Worm (Caenorhabditis elegans) whole organism, L1 larva: ENCODE measurements around the gene suca-1.

ENCODE experiments used
- C04F5.9 ChIP-seq: sonication (generic microtip); optimal IDR thresholded peaks from 2 replicates; lab custom pipeline; 2016; ENCODE audit warnings: missing genetic modification characterization, missing compliant biosample characterization
- C16A3.4 ChIP-seq: fragments of 150-350 bp; optimal IDR thresholded peaks from 2 replicates; lab custom pipeline; 2014; ENCODE audit warnings: missing biosample characterization, missing genetic modification characterization
- C34B4.2 ChIP-seq: sonication (generic microtip); optimal IDR thresholded peaks from 2 replicates; lab custom pipeline; 2017; ENCODE audit warnings: mild to moderate bottlenecking, missing genetic modification characterization, missing compliant biosample characterization
- Y116A8C.19 ChIP-seq: sonication (generic microtip); optimal IDR thresholded peaks from 2 replicates; lab custom pipeline; 2016; ENCODE audit warnings: missing compliant biosample characterization, missing genetic modification characterization, borderline replicate concordance
- aha-1 ChIP-seq: fragments of 150-350 bp; optimal IDR thresholded peaks from 2 replicates; lab custom pipeline; 2014; ENCODE audit warnings: missing biosample characterization, missing genetic modification characterization
- aly-2 ChIP-seq: fragments of 150-350 bp; optimal IDR thresholded peaks from 2 replicates; lab custom pipeline; 2014; ENCODE audit warnings: missing biosample characterization, missing genetic modification characterization
- ama-1 ChIP-seq: fragments of 150-350 bp; optimal IDR thresholded peaks from 2 replicates; lab custom pipeline; 2014
- blmp-1 ChIP-seq: fragments of 150-350 bp; optimal IDR thresholded peaks from 2 replicates; lab custom pipeline; 2014; ENCODE audit warnings: missing biosample characterization, missing genetic modification characterization
- ceh-63 ChIP-seq: fragments of 200-800 bp; sonication (Bioruptor generic); optimal IDR thresholded peaks from 2 replicates; lab custom pipeline; 2018; ENCODE audit warnings: mild to moderate bottlenecking, missing genetic modification characterization, missing compliant biosample characterization
- ceh-8 ChIP-seq: fragments of 200-800 bp; sonication (Bioruptor generic); optimal IDR thresholded peaks from 2 replicates; lab custom pipeline; 2018; ENCODE audit warnings: mild to moderate bottlenecking, missing genetic modification characterization, moderate library complexity, missing compliant biosample characterization
- ceh-82 ChIP-seq, 3 experiments: fragments of 150-350 bp in 1 of 3; sonication (generic microtip) in 2 of 3; optimal IDR thresholded peaks; 2 replicates each; lab custom pipeline; 2014 to 2017; ENCODE audit warnings: missing biosample characterization in 3 of 3, missing genetic modification characterization in 3 of 3
- ces-1 ChIP-seq: fragments of 150-350 bp; optimal IDR thresholded peaks from 2 replicates; lab custom pipeline; 2014; ENCODE audit warnings: missing biosample characterization, missing genetic modification reagents, missing genetic modification characterization
- dsc-1 ChIP-seq: sonication (generic microtip); optimal IDR thresholded peaks from 2 replicates; lab custom pipeline; 2016; ENCODE audit warnings: mild to moderate bottlenecking, missing genetic modification characterization, missing compliant biosample characterization
- efl-1 ChIP-seq, 4 experiments: fragments of 150-350 bp; optimal IDR thresholded peaks in 3 of 4; peaks in 1 of 4; 1 replicate in 1 of 4; 2 replicates in 3 of 4; lab custom pipeline; 2014; ENCODE audit warnings: missing biosample characterization in 2 of 4, missing genetic modification characterization in 2 of 4, missing genetic modification reagents in 2 of 4
- efl-3 ChIP-seq: fragments of 200-800 bp; sonication (Bioruptor generic); optimal IDR thresholded peaks from 2 replicates; lab custom pipeline; 2018; ENCODE audit warnings: mild to moderate bottlenecking, missing genetic modification characterization, missing compliant biosample characterization
- egl-27 ChIP-seq, 2 experiments: fragments of 150-350 bp in 1 of 2; sonication (generic microtip); optimal IDR thresholded peaks; 3 replicates each; lab custom pipeline; 2017 to 2018; ENCODE audit warnings: missing biosample characterization in 2 of 2, missing genetic modification characterization in 2 of 2, missing genetic modification reagents in 2 of 2
- elt-2 ChIP-seq: sonication (generic microtip); optimal IDR thresholded peaks from 2 replicates; lab custom pipeline; 2016; ENCODE audit warnings: missing genetic modification characterization, mild to moderate bottlenecking, inconsistent platforms, missing compliant biosample characterization, missing genetic modification reagents
- fkh-10 ChIP-seq: sonication (generic microtip); optimal IDR thresholded peaks from 2 replicates; lab custom pipeline; 2017; ENCODE audit warnings: missing biosample characterization, missing genetic modification reagents, missing genetic modification characterization
- fkh-4 ChIP-seq: sonication (generic microtip); optimal IDR thresholded peaks from 2 replicates; lab custom pipeline; 2016; ENCODE audit warnings: missing compliant biosample characterization, missing genetic modification characterization, borderline replicate concordance
- fkh-8 ChIP-seq: sonication (generic microtip); optimal IDR thresholded peaks from 2 replicates; lab custom pipeline; 2016; ENCODE audit warnings: mild to moderate bottlenecking, missing genetic modification characterization, missing compliant biosample characterization
- hlh-4 ChIP-seq: sonication (generic microtip); optimal IDR thresholded peaks from 2 replicates; lab custom pipeline; 2016; ENCODE audit warnings: mild to moderate bottlenecking, missing genetic modification characterization, missing compliant biosample characterization
- hpl-2 ChIP-seq: fragments of 150-350 bp; optimal IDR thresholded peaks from 2 replicates; lab custom pipeline; 2014; ENCODE audit warnings: missing biosample characterization, missing genetic modification reagents, missing genetic modification characterization
- irx-1 ChIP-seq: sonication (generic microtip); optimal IDR thresholded peaks from 2 replicates; lab custom pipeline; 2016; ENCODE audit warnings: missing genetic modification characterization, missing compliant biosample characterization
- jun-1 ChIP-seq: fragments of 150-350 bp; optimal IDR thresholded peaks from 2 replicates; lab custom pipeline; 2014; ENCODE audit warnings: missing biosample characterization, missing genetic modification reagents, missing genetic modification characterization
- lin-13 ChIP-seq: fragments of 150-350 bp; optimal IDR thresholded peaks from 2 replicates; lab custom pipeline; 2014; ENCODE audit warnings: missing biosample characterization, missing genetic modification reagents, missing genetic modification characterization
- lin-14 ChIP-seq: fragments of 200-800 bp; sonication (Bioruptor generic); optimal IDR thresholded peaks from 2 replicates; lab custom pipeline; 2018; ENCODE audit warnings: mild to moderate bottlenecking, missing genetic modification characterization, moderate library complexity, missing compliant biosample characterization
- lin-15B ChIP-seq: fragments of 150-350 bp; sonication (generic microtip); optimal IDR thresholded peaks from 3 replicates; lab custom pipeline; 2014; ENCODE audit warnings: missing biosample characterization, missing genetic modification characterization
- lin-35 ChIP-seq, 2 experiments: fragments of 150-350 bp; optimal IDR thresholded peaks; 2 replicates each; lab custom pipeline; 2014; ENCODE audit warnings: missing biosample characterization in 2 of 2, missing genetic modification characterization in 2 of 2, missing genetic modification reagents in 2 of 2
- lin-39 ChIP-seq: fragments of 150-350 bp; optimal IDR thresholded peaks from 2 replicates; lab custom pipeline; 2014; ENCODE audit warnings: missing biosample characterization, missing genetic modification reagents, missing genetic modification characterization
- lir-3 ChIP-seq: sonication (generic microtip); optimal IDR thresholded peaks from 2 replicates; lab custom pipeline; 2016; ENCODE audit warnings: mild to moderate bottlenecking, missing genetic modification characterization, moderate library complexity, missing compliant biosample characterization; ENCODE audit not compliant: poor library complexity
- mab-9 ChIP-seq: fragments of 200-800 bp; sonication (Bioruptor generic); IDR thresholded peaks from 2 replicates; pipeline ENCODE4 v1.3.6; 2022; ENCODE audit warnings: missing genetic modification reagents, missing genetic modification characterization, missing compliant biosample characterization
- mef-2 ChIP-seq: fragments of 150-350 bp; optimal IDR thresholded peaks from 2 replicates; lab custom pipeline; 2014; ENCODE audit warnings: missing biosample characterization, missing genetic modification characterization
- mep-1 ChIP-seq: fragments of 150-350 bp; optimal IDR thresholded peaks from 2 replicates; lab custom pipeline; 2014; ENCODE audit warnings: missing biosample characterization, missing genetic modification characterization
- nhr-11 ChIP-seq: fragments of 150-350 bp; optimal IDR thresholded peaks from 2 replicates; lab custom pipeline; 2014; ENCODE audit warnings: missing biosample characterization, missing genetic modification characterization
- nhr-12 ChIP-seq: sonication (generic microtip); optimal IDR thresholded peaks from 2 replicates; lab custom pipeline; 2017; ENCODE audit warnings: missing biosample characterization, missing genetic modification characterization
- nhr-19 ChIP-seq: fragments of 200-800 bp; sonication (Bioruptor generic); conservative IDR thresholded peaks from 2 replicates; pipeline ENCODE4 v1.3.6; 2022; ENCODE audit warnings: missing genetic modification characterization, missing compliant biosample characterization
- nhr-47 ChIP-seq: sonication (generic microtip); optimal IDR thresholded peaks from 2 replicates; lab custom pipeline; 2016; ENCODE audit warnings: mild to moderate bottlenecking, missing genetic modification characterization, moderate library complexity, missing compliant biosample characterization
- nhr-71 ChIP-seq: sonication (generic microtip); optimal IDR thresholded peaks from 2 replicates; lab custom pipeline; 2016; ENCODE audit warnings: mild to moderate bottlenecking, missing genetic modification characterization, moderate library complexity, missing compliant biosample characterization
- nhr-77 ChIP-seq: fragments of 150-350 bp; optimal IDR thresholded peaks from 2 replicates; lab custom pipeline; 2014; ENCODE audit warnings: missing biosample characterization, missing genetic modification characterization
- nhr-90 ChIP-seq: sonication (generic microtip); optimal IDR thresholded peaks from 2 replicates; lab custom pipeline; 2016; ENCODE audit warnings: mild to moderate bottlenecking, missing genetic modification characterization, missing compliant biosample characterization; ENCODE audit not compliant: poor library complexity
- pag-3 ChIP-seq: sonication (generic microtip); optimal IDR thresholded peaks from 2 replicates; lab custom pipeline; 2017; ENCODE audit warnings: missing genetic modification characterization, mild to moderate bottlenecking, missing compliant biosample characterization, antibody characterized with exemption, borderline replicate concordance; ENCODE audit not compliant: insufficient read depth
- pax-3 ChIP-seq: fragments of 200-800 bp; sonication (Bioruptor generic); optimal IDR thresholded peaks from 2 replicates; lab custom pipeline; 2018; ENCODE audit warnings: mild to moderate bottlenecking, missing genetic modification characterization, moderate library complexity, missing compliant biosample characterization
- pqm-1 ChIP-seq: sonication (generic microtip); optimal IDR thresholded peaks from 3 replicates; lab custom pipeline; 2017; ENCODE audit warnings: missing biosample characterization, missing genetic modification characterization
- sox-4 ChIP-seq: sonication (generic microtip); optimal IDR thresholded peaks from 2 replicates; lab custom pipeline; 2016; ENCODE audit warnings: missing genetic modification characterization, missing compliant biosample characterization
- swsn-7 ChIP-seq: sonication (generic microtip); optimal IDR thresholded peaks from 2 replicates; lab custom pipeline; 2016; ENCODE audit warnings: missing genetic modification characterization, missing compliant biosample characterization
- unc-62 ChIP-seq: fragments of 150-350 bp; optimal IDR thresholded peaks from 2 replicates; lab custom pipeline; 2014; ENCODE audit warnings: missing biosample characterization, missing genetic modification reagents, missing genetic modification characterization
- unc-86 ChIP-seq: sonication (generic microtip); optimal IDR thresholded peaks from 2 replicates; lab custom pipeline; 2016; ENCODE audit warnings: missing genetic modification characterization, missing compliant biosample characterization
- unc-98 ChIP-seq: fragments of 200-800 bp; sonication (Bioruptor generic); IDR thresholded peaks from 2 replicates; pipeline ENCODE4 v1.3.6; 2022; ENCODE audit warnings: missing genetic modification characterization, missing compliant biosample characterization
- vab-15 ChIP-seq: sonication (generic microtip); optimal IDR thresholded peaks from 2 replicates; lab custom pipeline; 2017; ENCODE audit warnings: missing genotype, mild to moderate bottlenecking, missing genetic modification characterization, missing compliant biosample characterization
- xbp-1 ChIP-seq: sonication (generic microtip); optimal IDR thresholded peaks from 2 replicates; lab custom pipeline; 2016; ENCODE audit warnings: missing genetic modification characterization, missing compliant biosample characterization
- zag-1 ChIP-seq: fragments of 150-350 bp; optimal IDR thresholded peaks from 2 replicates; lab custom pipeline; 2014; ENCODE audit warnings: missing biosample characterization, missing genetic modification characterization
- zip-4 ChIP-seq: fragments of 200-800 bp; sonication (Bioruptor generic); optimal IDR thresholded peaks from 2 replicates; lab custom pipeline; 2018; ENCODE audit warnings: mild to moderate bottlenecking, missing genetic modification characterization, moderate library complexity, missing compliant biosample characterization
- ztf-4 ChIP-seq: fragments of 150-350 bp; optimal IDR thresholded peaks from 2 replicates; lab custom pipeline; 2014; ENCODE audit warnings: missing biosample characterization, missing genetic modification characterization

The suca-1 gene

DNA sequence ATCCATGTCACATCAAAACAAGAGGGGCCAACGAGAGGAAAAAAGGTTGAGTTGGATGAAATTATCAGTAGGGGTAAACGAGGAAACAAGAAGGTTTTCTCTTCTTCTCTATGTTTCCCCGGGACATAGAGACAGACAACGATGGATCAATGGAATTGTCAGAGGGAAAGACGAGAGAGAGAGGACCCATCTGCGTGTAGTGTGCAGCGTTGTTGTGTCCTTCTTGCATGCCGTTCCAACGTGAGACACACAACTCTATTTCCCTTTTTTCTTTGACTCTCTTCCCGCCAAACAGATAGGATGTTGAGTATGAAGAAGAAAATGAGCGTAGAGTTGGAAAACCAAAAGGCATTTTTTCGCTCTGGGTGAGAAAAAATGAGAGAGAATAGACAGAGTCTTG, 1.0 kb upstream of the suca-1 start (continued):
- TF ChIP-seq mep-1 (tag; lab: Kevin White, UChicago) (peak; percentile 80), mab-9 (GFP tag; lab: Robert Waterston, UW) (no peak), unc-62 (GFP tag; lab: Kevin White, UChicago) (no peak), aly-2 (tag; lab: Kevin White, UChicago) (no peak), mef-2 (peak; percentile 14), lir-3 (tag; lab: Kevin White, UChicago) (peak; percentile 22), C16A3.4 (tag; lab: Kevin White, UChicago) (peak; percentile 32), zag-1 (tag; lab: Kevin White, UChicago) (no peak), blmp-1 (no peak), hpl-2 (GFP tag; lab: Kevin White, UChicago) (no peak), fkh-10 (peak; percentile 81), elt-2 (tag; lab: Kevin White, UChicago) (no peak), pag-3 (tag; lab: Kevin White, UChicago) (peak; percentile 8), swsn-7 (tag; lab: Kevin White, UChicago) (peak; percentile 57), nhr-90 (tag; lab: Kevin White, UChicago) (peak; percentile 25), lin-14 (GFP tag; lab: Kevin White, UChicago) (peak; percentile 99), xbp-1 (tag; lab: Kevin White, UChicago) (peak; percentile 23), zip-4 (GFP tag; lab: Kevin White, UChicago) (no peak), ces-1 (GFP tag; lab: Kevin White, UChicago) (no peak), jun-1 (tag; lab: Kevin White, UChicago) (no peak), irx-1 (peak; percentile 37), lin-39 (tag; lab: Kevin White, UChicago) (no peak), hlh-4 (tag; lab: Kevin White, UChicago) (no peak), fkh-4 (no peak), ceh-8 (no peak), C04F5.9 (tag; lab: Kevin White, UChicago) (no peak), lin-35 (GFP tag; optimal IDR thresholded peaks at IDR 0.05; lab: Kevin White, UChicago) (peak; percentile 13 to 54), nhr-19 (GFP tag; lab: Robert Waterston, UW) (peak; percentile 62), unc-98 (GFP tag; lab: Robert Waterston, UW) (no peak), unc-86 (tag; lab: Kevin White, UChicago) (no peak), fkh-8 (peak; percentile 63), ama-1 (no peak), Y116A8C.19 (no peak), C34B4.2 (tag; lab: Kevin White, UChicago) (no peak), nhr-47 (tag; lab: Kevin White, UChicago) (peak; percentile 59), lin-15B (tag; lab: Kevin White, UChicago) (no peak), egl-27 (tag; optimal IDR thresholded peaks at IDR 0.05; lab: Kevin White, UChicago) (peak; percentile 6 to 17), lin-13 (GFP tag; lab: Kevin White, UChicago) (peak; percentile 7), efl-3 (GFP tag; lab: Kevin White, UChicago) (no peak), ceh-82 (tag; optimal IDR thresholded peaks at IDR 0.05; lab: Kevin White, UChicago) (peak in 2 of 3 experiments; percentile 59 to 77), ceh-63 (GFP tag; lab: Kevin White, UChicago) (no peak), dsc-1 (tag; lab: Kevin White, UChicago) (peak; percentile 58), vab-15 (tag; lab: Kevin White, UChicago) (no peak), nhr-12 (no peak), aha-1 (tag; lab: Kevin White, UChicago) (no peak), pax-3 (tag; lab: Kevin White, UChicago) (no peak), nhr-71 (tag; lab: Kevin White, UChicago) (peak; percentile 82), nhr-11 (tag; lab: Kevin White, UChicago) (no peak), efl-1 (optimal IDR thresholded peaks at IDR 0.05; lab: Kevin White, UChicago) (peak; percentile 32 to 55), efl-1 (GFP tag; optimal IDR thresholded peaks at IDR 0.05 in 1 of 2; lab: Kevin White, UChicago) (no peak), ztf-4 (tag; lab: Kevin White, UChicago) (no peak), sox-4 (tag; lab: Kevin White, UChicago) (no peak), pqm-1 (tag; lab: Kevin White, UChicago) (no peak), nhr-77 (tag; lab: Kevin White, UChicago) (peak; percentile 64)
